Worm (Caenorhabditis elegans) whole organism, early embryonic: ENCODE measurements around the gene srw-23.

Source experiments
- ceh-36 ChIP-seq: sonication (generic microtip); optimal IDR thresholded peaks from 2 replicates; lab custom pipeline; 2016; ENCODE audit warnings: missing genetic modification characterization, inconsistent platforms, missing compliant biosample characterization
- hnd-1 ChIP-seq: sonication (generic microtip); optimal IDR thresholded peaks from 2 replicates; lab custom pipeline; 2016; ENCODE audit warnings: missing genetic modification characterization, missing compliant biosample characterization

DNA sequence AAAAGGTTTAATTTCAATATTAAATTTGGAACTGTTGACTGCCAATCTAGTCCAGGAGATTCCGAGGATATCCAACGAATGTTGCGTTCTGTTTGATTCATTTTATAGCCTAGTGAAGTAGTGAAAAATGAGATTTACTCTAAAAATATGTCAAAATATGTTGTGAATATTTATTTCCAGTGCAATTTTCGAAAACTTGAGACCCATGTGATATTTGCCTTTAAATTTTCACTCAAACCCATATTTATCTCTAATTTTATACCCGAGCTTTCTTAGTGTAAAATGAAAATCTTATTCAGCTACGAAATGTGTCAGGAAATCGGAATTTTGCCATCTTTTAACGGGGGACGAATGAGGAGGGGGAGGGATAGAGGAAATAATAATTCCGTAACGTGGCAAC, 36.1 kb downstream of the srw-23 start, which contains the start of gene F09C6.16:
- TF ChIP-seq ceh-36 (tag; lab: Kevin White, UChicago): no peak
- no peak for TF ChIP-seq hnd-1
